Fruit fly (Drosophila melanogaster) whole organism, embryonic: ENCODE results near the gene Arpc2.
A peak's percentile ranks its signal among the peaks of the same experiment; 100 is the strongest.

ENCODE experiments used
- Antp ChIP-seq: fragments of 200-800 bp; sonication (Bioruptor generic); optimal IDR thresholded peaks from 3 replicates; lab custom pipeline; 2016; ENCODE audit warnings: missing biosample characterization, missing genetic modification characterization
- CG10274 ChIP-seq: fragments of 200-800 bp; sonication (Bioruptor generic); optimal IDR thresholded peaks from 3 replicates; lab custom pipeline; 2017; ENCODE audit warnings: missing biosample characterization, mild to moderate bottlenecking, missing genetic modification characterization
- CG11696 ChIP-seq: fragments of 200-800 bp; sonication (Bioruptor generic); IDR thresholded peaks from 2 replicates; pipeline ENCODE4 v1.3.6; 2022; ENCODE audit warnings: missing biosample characterization, missing genetic modification characterization
- CG12942 ChIP-seq: fragments of 200-800 bp; sonication (Bioruptor generic); optimal IDR thresholded peaks from 3 replicates; lab custom pipeline; 2016; ENCODE audit warnings: missing biosample characterization, missing genetic modification characterization
- CG13296 ChIP-seq: fragments of 200-800 bp; sonication (Bioruptor generic); optimal IDR thresholded peaks from 3 replicates; lab custom pipeline; 2018; ENCODE audit warnings: missing biosample characterization, mild to moderate bottlenecking, missing genetic modification characterization
- CG14050 ChIP-seq: fragments of 200-800 bp; sonication (Bioruptor generic); IDR thresholded peaks from 3 replicates; pipeline ENCODE4 v1.3.6; 2022; ENCODE audit warnings: missing biosample characterization, missing genetic modification characterization
- CG14710 ChIP-seq: fragments of 200-800 bp; sonication (Bioruptor generic); optimal IDR thresholded peaks from 3 replicates; lab custom pipeline; 2019; ENCODE audit warnings: missing biosample characterization, mild to moderate bottlenecking, missing genetic modification characterization, moderate library complexity
- CG16815 ChIP-seq: fragments of 200-800 bp; sonication (Bioruptor generic); optimal IDR thresholded peaks from 3 replicates; lab custom pipeline; 2017; ENCODE audit warnings: missing biosample characterization, mild to moderate bottlenecking, missing genetic modification characterization
- CG17361 ChIP-seq: fragments of 200-800 bp; sonication (Bioruptor generic); IDR thresholded peaks from 3 replicates; pipeline ENCODE4 v1.3.6; 2022; ENCODE audit warnings: missing biosample characterization, missing genetic modification characterization
- CG17829 ChIP-seq: fragments of 200-800 bp; optimal IDR thresholded peaks from 2 replicates; lab custom pipeline; 2019; ENCODE audit warnings: missing biosample characterization, mild to moderate bottlenecking, missing genetic modification characterization, moderate library complexity
- CG2202 ChIP-seq: fragments of 200-800 bp; sonication (Bioruptor generic); optimal IDR thresholded peaks from 2 replicates; lab custom pipeline; 2018; ENCODE audit warnings: missing biosample characterization, mild to moderate bottlenecking, missing genetic modification characterization
- CG2889 ChIP-seq: fragments of 200-800 bp; sonication (Bioruptor generic); IDR thresholded peaks from 3 replicates; pipeline ENCODE4 v1.3.6; 2022; ENCODE audit warnings: missing biosample characterization, missing genetic modification characterization
- CG30020 ChIP-seq: fragments of 200-800 bp; optimal IDR thresholded peaks from 2 replicates; lab custom pipeline; 2019; ENCODE audit warnings: missing biosample characterization, mild to moderate bottlenecking, missing genetic modification characterization, moderate library complexity
- CG7271 ChIP-seq: fragments of 200-800 bp; sonication (Bioruptor generic); optimal IDR thresholded peaks from 2 replicates; lab custom pipeline; 2018; ENCODE audit warnings: missing biosample characterization, mild to moderate bottlenecking, missing genetic modification characterization, moderate library complexity
- CG7786 ChIP-seq: fragments of 200-800 bp; sonication (Bioruptor generic); optimal IDR thresholded peaks from 2 replicates; lab custom pipeline; 2016; ENCODE audit warnings: missing biosample characterization, missing genetic modification characterization
- CG7987 ChIP-seq: fragments of 200-800 bp; sonication (Bioruptor generic); optimal IDR thresholded peaks from 2 replicates; lab custom pipeline; 2018; ENCODE audit warnings: missing biosample characterization, mild to moderate bottlenecking, missing genetic modification characterization, moderate library complexity
- CG9215 ChIP-seq: fragments of 200-800 bp; sonication (Bioruptor generic); IDR thresholded peaks from 2 replicates; pipeline ENCODE4 v1.3.6; 2022; ENCODE audit warnings: missing biosample characterization, missing genetic modification characterization
- CG9932 ChIP-seq: fragments of 200-800 bp; sonication (Bioruptor generic); IDR thresholded peaks from 2 replicates; pipeline ENCODE4 v1.3.6; 2022; ENCODE audit warnings: missing biosample characterization, missing genetic modification characterization
- Deaf1 ChIP-seq: fragments of 200-800 bp; optimal IDR thresholded peaks from 3 replicates; lab custom pipeline; 2019; ENCODE audit warnings: missing biosample characterization, mild to moderate bottlenecking, missing genetic modification characterization, moderate library complexity
- E2f2 ChIP-seq: fragments of 200-800 bp; sonication (Bioruptor generic); IDR thresholded peaks from 2 replicates; pipeline ENCODE4 v1.3.6; 2022; ENCODE audit warnings: missing biosample characterization, missing genetic modification characterization
- Fer3 ChIP-seq: fragments of 200-800 bp; sonication (Bioruptor generic); optimal IDR thresholded peaks from 2 replicates; lab custom pipeline; 2018; ENCODE audit warnings: missing biosample characterization, mild to moderate bottlenecking, missing genetic modification characterization, moderate library complexity
- HLH3B ChIP-seq: fragments of 200-800 bp; sonication (Bioruptor generic); IDR thresholded peaks from 2 replicates; pipeline ENCODE4 v1.3.6; 2022; ENCODE audit warnings: missing biosample characterization, missing genetic modification characterization
- Lhr ChIP-seq: fragments of 200-800 bp; sonication (Bioruptor generic); optimal IDR thresholded peaks from 3 replicates; lab custom pipeline; 2017; ENCODE audit warnings: mild to moderate bottlenecking, missing biosample characterization, missing genetic modification reagents, missing genetic modification characterization
- MESR4 ChIP-seq: fragments of 200-800 bp; sonication (Bioruptor generic); optimal IDR thresholded peaks from 2 replicates; lab custom pipeline; 2018; ENCODE audit warnings: missing biosample characterization, mild to moderate bottlenecking, missing genetic modification characterization, moderate library complexity
- Med ChIP-seq: fragments of 200-800 bp; sonication (Bioruptor generic); peaks from one replicate; lab custom pipeline; 2016; ENCODE audit warnings: missing biosample characterization, missing genetic modification characterization, mild to moderate bottlenecking, inconsistent platforms, moderate library complexity
- Opbp ChIP-seq: fragments of 200-800 bp; sonication (Bioruptor generic); IDR thresholded peaks from 3 replicates; pipeline ENCODE4 v1.3.6; 2022; ENCODE audit warnings: missing biosample characterization, missing genetic modification characterization; ENCODE audit not compliant: partially characterized antibody
- TFAM ChIP-seq: fragments of 200-800 bp; sonication (Bioruptor generic); optimal IDR thresholded peaks from 2 replicates; lab custom pipeline; 2017; ENCODE audit warnings: missing biosample characterization, missing genetic modification characterization, inconsistent platforms
- Trl ChIP-seq, 3 experiments: fragments of >200 bp in 2 of 3; fragments of 200-800 bp in 1 of 3; sonication (Bioruptor generic) in 1 of 3; optimal IDR thresholded peaks; 2 replicates in 1 of 3; 3 replicates in 2 of 3; lab custom pipeline; 2016 to 2017; ENCODE audit warnings: missing biosample characterization in 1 of 3, missing genetic modification characterization in 1 of 3
- bbx ChIP-seq: fragments of 200-800 bp; sonication (Bioruptor generic); IDR thresholded peaks from 2 replicates; pipeline ENCODE4 v1.3.6; 2022; ENCODE audit warnings: missing biosample characterization, missing genetic modification characterization; ENCODE audit not compliant: partially characterized antibody
- bsh ChIP-seq, 2 experiments: fragments of 200-800 bp; sonication (Bioruptor generic); optimal IDR thresholded peaks; 2 replicates each; lab custom pipeline; 2017 to 2018; ENCODE audit warnings: mild to moderate bottlenecking in 2 of 2, missing biosample characterization in 2 of 2, missing genetic modification characterization in 2 of 2, moderate library complexity in 1 of 2
- crp ChIP-seq, 2 experiments: fragments of 200-800 bp; sonication (Bioruptor generic); optimal IDR thresholded peaks; 2 replicates in 1 of 2; 3 replicates in 1 of 2; lab custom pipeline; 2017; ENCODE audit warnings: missing biosample characterization in 2 of 2, missing genetic modification characterization in 2 of 2, mild to moderate bottlenecking in 1 of 2, moderate library complexity in 1 of 2
- da ChIP-seq: fragments of 200-800 bp; sonication (Bioruptor generic); optimal IDR thresholded peaks from 2 replicates; lab custom pipeline; 2016; ENCODE audit warnings: missing biosample characterization, missing genetic modification characterization
- dan ChIP-seq: fragments of 200-800 bp; sonication (Bioruptor generic); IDR thresholded peaks from 2 replicates; pipeline ENCODE4 v1.3.6; 2022; ENCODE audit warnings: missing biosample characterization, missing genetic modification characterization
- dati ChIP-seq: fragments of 200-800 bp; sonication (Bioruptor generic); IDR thresholded peaks from 2 replicates; pipeline ENCODE4 v1.3.6; 2022; ENCODE audit warnings: missing biosample characterization, missing genetic modification characterization
- ewg ChIP-seq: fragments of 200-800 bp; sonication (Bioruptor generic); optimal IDR thresholded peaks from 3 replicates; lab custom pipeline; 2017; ENCODE audit warnings: mild to moderate bottlenecking, missing biosample characterization, missing genetic modification reagents, missing genetic modification characterization
- grau ChIP-seq: fragments of 200-800 bp; optimal IDR thresholded peaks from 3 replicates; lab custom pipeline; 2019; ENCODE audit warnings: missing biosample characterization, mild to moderate bottlenecking, missing genetic modification characterization, moderate library complexity
- knrl ChIP-seq: fragments of 200-800 bp; sonication (Bioruptor generic); IDR thresholded peaks from 3 replicates; pipeline ENCODE4 v1.3.6; 2022; ENCODE audit warnings: missing biosample characterization, missing genetic modification characterization; ENCODE audit not compliant: partially characterized antibody
- lola ChIP-seq, 3 experiments: fragments of >200 bp in 2 of 3; fragments of 200-800 bp in 1 of 3; sonication (Bioruptor generic) in 1 of 3; optimal IDR thresholded peaks; 2 replicates each; lab custom pipeline; 2017 to 2019; ENCODE audit warnings: missing biosample characterization in 3 of 3, missing genetic modification characterization in 3 of 3, mild to moderate bottlenecking in 1 of 3, moderate library complexity in 1 of 3
- mirr ChIP-seq: fragments of 200-800 bp; sonication (Bioruptor generic); optimal IDR thresholded peaks from 3 replicates; lab custom pipeline; 2018; ENCODE audit warnings: missing biosample characterization, mild to moderate bottlenecking, missing genetic modification characterization
- odd ChIP-seq: fragments of 200-800 bp; sonication (Bioruptor generic); optimal IDR thresholded peaks from 2 replicates; lab custom pipeline; 2017; ENCODE audit warnings: missing biosample characterization, mild to moderate bottlenecking, missing genetic modification characterization
- pb ChIP-seq: fragments of 200-800 bp; sonication (Bioruptor generic); optimal IDR thresholded peaks from 3 replicates; lab custom pipeline; 2016; ENCODE audit warnings: missing biosample characterization, missing genetic modification characterization
- prd ChIP-seq, 3 experiments: fragments of >200 bp in 2 of 3; fragments of 200-800 bp in 1 of 3; sonication (Bioruptor generic) in 1 of 3; optimal IDR thresholded peaks in 2 of 3; IDR thresholded peaks in 1 of 3; 2 replicates in 2 of 3; 3 replicates in 1 of 3; pipeline versions ENCODE4 v1.3.6 to Lab custom; 2017 to 2022; ENCODE audit warnings: missing biosample characterization in 1 of 3, missing genetic modification characterization in 1 of 3
- sima ChIP-seq: fragments of 200-800 bp; sonication (Bioruptor generic); optimal IDR thresholded peaks from 2 replicates; lab custom pipeline; 2016; ENCODE audit warnings: missing biosample characterization, missing genetic modification characterization
- stc ChIP-seq: fragments of 200-800 bp; sonication (Bioruptor generic); IDR thresholded peaks from 2 replicates; pipeline ENCODE4 v1.3.6; 2022; ENCODE audit warnings: missing biosample characterization, missing genetic modification characterization
- tna ChIP-seq: fragments of 200-800 bp; sonication (Bioruptor generic); IDR thresholded peaks from 2 replicates; pipeline ENCODE4 v1.3.6; 2022; ENCODE audit warnings: missing biosample characterization, missing genetic modification characterization; ENCODE audit not compliant: partially characterized antibody
- zen ChIP-seq: fragments of 200-800 bp; sonication (Bioruptor generic); optimal IDR thresholded peaks from 3 replicates; lab custom pipeline; 2018; ENCODE audit warnings: missing biosample characterization, mild to moderate bottlenecking, missing genetic modification characterization, moderate library complexity

Gene Arpc2

DNA sequence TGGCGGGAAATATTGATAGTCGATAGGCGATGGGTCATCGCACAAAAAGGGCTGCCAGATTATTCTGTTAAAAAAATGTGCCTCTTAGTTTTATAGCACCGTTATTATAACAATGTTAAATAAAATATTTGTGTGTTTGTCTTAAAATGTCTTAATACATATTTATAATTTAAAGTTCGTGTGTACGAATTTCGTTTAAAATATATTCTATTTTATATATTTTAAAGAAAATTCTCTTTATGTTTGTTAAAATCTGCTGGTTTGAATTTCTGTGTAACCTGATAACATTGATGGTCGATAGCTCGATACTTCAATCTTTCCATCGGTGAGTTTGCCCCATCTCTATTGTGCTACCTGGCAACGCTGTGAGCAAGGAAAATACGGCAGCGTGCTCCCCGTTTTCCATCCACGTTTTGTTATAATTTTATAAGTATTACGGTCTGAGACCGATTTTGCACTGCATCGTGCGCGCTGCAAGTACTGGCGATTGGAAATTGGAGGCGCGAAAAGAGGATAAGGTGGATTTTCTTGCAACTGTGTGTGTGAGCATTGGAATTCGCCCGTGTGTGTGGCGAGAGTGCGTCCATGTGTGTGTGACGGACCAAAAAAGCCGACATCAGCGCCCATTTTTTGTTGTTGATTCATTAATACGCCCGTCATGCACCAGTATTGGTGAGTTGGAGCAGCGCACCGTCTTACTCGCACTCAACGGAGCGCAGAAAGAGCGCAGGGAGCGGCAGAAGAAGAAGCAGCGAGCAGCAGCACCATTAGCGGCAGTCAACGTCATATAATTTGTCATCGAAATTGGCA, at the start of gene Arpc2, which contains the start of gene CG10949 (continued):
- TF ChIP-seq zen (tag; lab: Kevin White, UChicago) = peak; percentile 32
- TF ChIP-seq MESR4 (GFP tag; lab: Kevin White, UChicago) = peak; percentile 91
- peak; percentile 55 for TF ChIP-seq CG30020 (tag; lab: Kevin White, UChicago)
- TF ChIP-seq dati = no peak
- TF ChIP-seq mirr = no peak
- TF ChIP-seq E2f2 = peak; percentile 67
- TF ChIP-seq TFAM = no peak
- TF ChIP-seq CG13296 (GFP tag; lab: Kevin White, UChicago) = peak; percentile 48
- TF ChIP-seq CG10274 (GFP tag; lab: Kevin White, UChicago) = no peak
- no peak for TF ChIP-seq CG14050 (GFP tag; lab: Robert Waterston, UW)
- peak; percentile 86 for TF ChIP-seq CG14710
- peak; percentile 39 for TF ChIP-seq CG16815 (GFP tag; lab: Kevin White, UChicago)
- peak; percentile 67 for TF ChIP-seq Lhr
- TF ChIP-seq CG2202 (tag; lab: Kevin White, UChicago) = no peak
- TF ChIP-seq pb (GFP tag; lab: Kevin White, UChicago) = no peak
- peak; percentile 64; the same call in 2 of the 3 replicates for TF ChIP-seq knrl (GFP tag; lab: Robert Waterston, UW)
- 0 out of 2 replicates have a peak, but pooled peaks have one; percentile 15 for TF ChIP-seq CG11696 (GFP tag; lab: Robert Waterston, UW)
- TF ChIP-seq CG9215 (GFP tag; lab: Robert Waterston, UW) = peak; percentile 72
- TF ChIP-seq CG7786 (GFP tag; lab: Kevin White, UChicago) = no peak
- peak; percentile 63 for TF ChIP-seq CG9932 (GFP tag; lab: Robert Waterston, UW)
- peak; percentile 46 for TF ChIP-seq CG12942 (GFP tag; lab: Kevin White, UChicago)
- no peak for TF ChIP-seq tna
- peak; percentile 79 for TF ChIP-seq Med (GFP tag; lab: Kevin White, UChicago)
- peak; percentile 84 for TF ChIP-seq CG17361 (GFP tag; lab: Robert Waterston, UW)
- no peak for TF ChIP-seq da (GFP tag; lab: Kevin White, UChicago)
- peak; percentile 41; the same call in 1 of the 3 replicates for TF ChIP-seq Opbp (GFP tag; lab: Robert Waterston, UW)
- 0 out of 3 replicates have a peak, but pooled peaks have one; percentile 17 for TF ChIP-seq CG2889 (GFP tag; lab: Robert Waterston, UW)
- TF ChIP-seq Deaf1 (tag; lab: Kevin White, UChicago) = peak; percentile 31
- TF ChIP-seq bbx (GFP tag; lab: Robert Waterston, UW) = peak; percentile 57; the same call in 1 of the 2 replicates
- TF ChIP-seq Antp (GFP tag; lab: Kevin White, UChicago) = no peak
- TF ChIP-seq odd = peak; percentile 8
- TF ChIP-seq CG17829 (tag; lab: Kevin White, UChicago) = peak; percentile 73
- peak; percentile 25; the same call in 1 of the 2 replicates for TF ChIP-seq HLH3B
- no peak for TF ChIP-seq prd (optimal IDR thresholded peaks at IDR 0.05; lab: Kevin White, UChicago)
- TF ChIP-seq prd (GFP tag; IDR thresholded peaks at IDR 0.05; lab: Robert Waterston, UW) = peak; percentile 59; the same call in 1 of the 3 replicates
- no peak for TF ChIP-seq sima
- peak; percentile 38; the same call in 1 of the 2 replicates for TF ChIP-seq stc (GFP tag; lab: Robert Waterston, UW)
- TF ChIP-seq dan (GFP tag; lab: Robert Waterston, UW) = no peak
- TF ChIP-seq bsh (GFP tag; optimal IDR thresholded peaks at IDR 0.05; lab: Kevin White, UChicago) = peak in 1 of 2 experiments; percentile 54
- peak; percentile 68 to 83 for TF ChIP-seq Trl (optimal IDR thresholded peaks at IDR 0.05; lab: Kevin White, UChicago)
- TF ChIP-seq Trl (GFP tag; optimal IDR thresholded peaks at IDR 0.05; lab: Kevin White, UChicago) = no peak
- TF ChIP-seq lola (GFP tag; optimal IDR thresholded peaks at IDR 0.05; lab: Kevin White, UChicago) = peak in 1 of 3 experiments; percentile 59
- TF ChIP-seq CG7271 (tag; lab: Kevin White, UChicago) = no peak
- TF ChIP-seq grau (tag; lab: Kevin White, UChicago) = peak; percentile 72
- no peak for TF ChIP-seq ewg
- peak; percentile 44 for TF ChIP-seq Fer3 (tag; lab: Kevin White, UChicago)
- no peak for TF ChIP-seq CG7987
- TF ChIP-seq crp (GFP tag; optimal IDR thresholded peaks at IDR 0.05; lab: Kevin White, UChicago) = peak; percentile 39 to 80
